Fruit fly (Drosophila melanogaster) whole organism, prepupa: ENCODE measurements around the gene CG15196.

Source experiments
- Blimp-1 ChIP-seq: fragments of 200-800 bp; sonication (Bioruptor generic); optimal IDR thresholded peaks from 3 replicates; lab custom pipeline; 2017; ENCODE audit warnings: missing biosample characterization, missing genetic modification characterization, mild to moderate bottlenecking, moderate library complexity, missing genetic modification reagents
- CG10631 ChIP-seq: fragments of 200-800 bp; sonication (Bioruptor generic); optimal IDR thresholded peaks from 2 replicates; lab custom pipeline; 2016; ENCODE audit warnings: missing biosample characterization, missing genetic modification characterization
- CG10669 ChIP-seq: fragments of 200-800 bp; sonication (Bioruptor generic); optimal IDR thresholded peaks from 3 replicates; lab custom pipeline; 2018; ENCODE audit warnings: missing biosample characterization, mild to moderate bottlenecking, missing genetic modification characterization, moderate library complexity
- CG11902 ChIP-seq: fragments of 200-800 bp; sonication (Bioruptor generic); optimal IDR thresholded peaks from 3 replicates; lab custom pipeline; 2016; ENCODE audit warnings: missing biosample characterization, missing genetic modification characterization
- CG15336 ChIP-seq: fragments of 200-800 bp; sonication (Bioruptor generic); IDR thresholded peaks from 2 replicates; pipeline ENCODE4 v1.3.6; 2022; ENCODE audit warnings: missing biosample characterization, missing genetic modification characterization
- CG1621 ChIP-seq: fragments of 200-800 bp; sonication (Bioruptor generic); optimal IDR thresholded peaks from 3 replicates; lab custom pipeline; 2018; ENCODE audit warnings: missing biosample characterization, mild to moderate bottlenecking, missing genetic modification characterization
- CG16779 ChIP-seq: fragments of 200-800 bp; sonication (Bioruptor generic); optimal IDR thresholded peaks from 3 replicates; lab custom pipeline; 2017; ENCODE audit warnings: missing biosample characterization, mild to moderate bottlenecking, missing genetic modification characterization
- CG3032 ChIP-seq: fragments of 200-800 bp; optimal IDR thresholded peaks from 2 replicates; lab custom pipeline; 2019; ENCODE audit warnings: missing biosample characterization, mild to moderate bottlenecking, missing genetic modification characterization, moderate library complexity
- CG32006 ChIP-seq: fragments of 200-800 bp; sonication (Bioruptor generic); optimal IDR thresholded peaks from 3 replicates; lab custom pipeline; 2017; ENCODE audit warnings: missing biosample characterization, mild to moderate bottlenecking, missing genetic modification characterization
- CG34406 ChIP-seq: fragments of 200-800 bp; sonication (Bioruptor generic); optimal IDR thresholded peaks from 3 replicates; lab custom pipeline; 2016; ENCODE audit warnings: missing biosample characterization, missing genetic modification characterization
- CG3919 ChIP-seq: fragments of 200-800 bp; sonication (Bioruptor generic); optimal IDR thresholded peaks from 3 replicates; lab custom pipeline; 2016; ENCODE audit warnings: missing biosample characterization, missing genetic modification characterization
- CG4318 ChIP-seq: fragments of 200-800 bp; sonication (Bioruptor generic); optimal IDR thresholded peaks from 3 replicates; lab custom pipeline; 2017; ENCODE audit warnings: missing biosample characterization, mild to moderate bottlenecking, missing genetic modification characterization
- CG6276 ChIP-seq: fragments of 200-800 bp; sonication (Bioruptor generic); optimal IDR thresholded peaks from 2 replicates; lab custom pipeline; 2017; ENCODE audit warnings: missing biosample characterization, mild to moderate bottlenecking, missing genetic modification characterization
- CG7368 ChIP-seq: fragments of 200-800 bp; sonication (Bioruptor generic); optimal IDR thresholded peaks from 3 replicates; lab custom pipeline; 2016; ENCODE audit warnings: missing biosample characterization, missing genetic modification characterization
- CG8119 ChIP-seq: fragments of 200-800 bp; sonication (Bioruptor generic); IDR thresholded peaks from 3 replicates; pipeline ENCODE4 v1.3.6; 2022; ENCODE audit warnings: missing biosample characterization, missing genetic modification characterization
- CG8319 ChIP-seq: fragments of 200-800 bp; sonication (Bioruptor generic); optimal IDR thresholded peaks from 3 replicates; lab custom pipeline; 2016; ENCODE audit warnings: missing biosample characterization, missing genetic modification characterization
- CG9139 ChIP-seq: fragments of 200-800 bp; sonication (Bioruptor generic); optimal IDR thresholded peaks from 3 replicates; lab custom pipeline; 2017; ENCODE audit warnings: missing biosample characterization, mild to moderate bottlenecking, missing genetic modification characterization
- Eip75B ChIP-seq: fragments of 200-800 bp; sonication (Bioruptor generic); optimal IDR thresholded peaks from 3 replicates; lab custom pipeline; 2016; ENCODE audit warnings: missing biosample characterization, missing genetic modification characterization
- Ets21C ChIP-seq: fragments of 200-800 bp; sonication (Bioruptor generic); optimal IDR thresholded peaks from 3 replicates; lab custom pipeline; 2016; ENCODE audit warnings: missing biosample characterization, missing genetic modification characterization
- Ets96B ChIP-seq: fragments of 200-800 bp; optimal IDR thresholded peaks from 2 replicates; lab custom pipeline; 2019; ENCODE audit warnings: missing biosample characterization, mild to moderate bottlenecking, missing genetic modification characterization, moderate library complexity
- Gug ChIP-seq: fragments of 200-800 bp; sonication (Bioruptor generic); IDR thresholded peaks from 2 replicates; pipeline ENCODE4 v1.3.6; 2022; ENCODE audit warnings: missing biosample characterization, missing genetic modification characterization
- Hr38 ChIP-seq: sonication (Bioruptor generic); optimal IDR thresholded peaks from 2 replicates; lab custom pipeline; 2016; ENCODE audit warnings: missing biosample characterization, missing genetic modification characterization
- Hr39 ChIP-seq: fragments of 200-800 bp; sonication (Bioruptor generic); optimal IDR thresholded peaks from 2 replicates; lab custom pipeline; 2016; ENCODE audit warnings: missing biosample characterization, missing genetic modification characterization
- Hr4 ChIP-seq: fragments of 200-800 bp; sonication (Bioruptor generic); optimal IDR thresholded peaks from 3 replicates; lab custom pipeline; 2016; ENCODE audit warnings: missing biosample characterization, missing genetic modification characterization
- Lpt ChIP-seq: fragments of 200-800 bp; sonication (Bioruptor generic); optimal IDR thresholded peaks from 3 replicates; lab custom pipeline; 2016; ENCODE audit warnings: missing biosample characterization, missing genetic modification characterization
- Met ChIP-seq: fragments of 200-800 bp; sonication (Bioruptor generic); optimal IDR thresholded peaks from 3 replicates; lab custom pipeline; 2016; ENCODE audit warnings: missing biosample characterization, missing genetic modification characterization
- OdsH ChIP-seq: fragments of 200-800 bp; sonication (Bioruptor generic); optimal IDR thresholded peaks from 3 replicates; lab custom pipeline; 2016; ENCODE audit warnings: missing biosample characterization, missing genetic modification characterization
- Smox ChIP-seq: fragments of 200-800 bp; sonication (Bioruptor generic); optimal IDR thresholded peaks from 3 replicates; lab custom pipeline; 2016; ENCODE audit warnings: missing biosample characterization, missing genetic modification characterization
- Sox102F ChIP-seq: fragments of 200-800 bp; sonication (Bioruptor generic); optimal IDR thresholded peaks from 2 replicates; lab custom pipeline; 2016; ENCODE audit warnings: missing biosample characterization, mild to moderate bottlenecking, missing genetic modification characterization
- Sox14 ChIP-seq: fragments of 200-800 bp; sonication (Bioruptor generic); optimal IDR thresholded peaks from 3 replicates; lab custom pipeline; 2016; ENCODE audit warnings: missing biosample characterization, missing genetic modification characterization
- Sox15 ChIP-seq: fragments of 200-800 bp; sonication (Bioruptor generic); optimal IDR thresholded peaks from 3 replicates; lab custom pipeline; 2016; ENCODE audit warnings: missing biosample characterization, missing genetic modification characterization
- cyc ChIP-seq: fragments of 200-800 bp; sonication (Bioruptor generic); optimal IDR thresholded peaks from 3 replicates; lab custom pipeline; 2016; ENCODE audit warnings: missing biosample characterization, missing genetic modification characterization
- dsx ChIP-seq: fragments of 200-800 bp; optimal IDR thresholded peaks from 3 replicates; lab custom pipeline; 2019; ENCODE audit warnings: missing biosample characterization, mild to moderate bottlenecking, missing genetic modification characterization, moderate library complexity; ENCODE audit not compliant: poor library complexity, severe bottlenecking
- eg ChIP-seq: fragments of 200-800 bp; sonication (Bioruptor generic); IDR thresholded peaks from 3 replicates; pipeline ENCODE4 v1.3.6; 2022; ENCODE audit warnings: missing biosample characterization, missing genetic modification characterization
- esn ChIP-seq: fragments of 200-800 bp; sonication (Bioruptor generic); optimal IDR thresholded peaks from 2 replicates; lab custom pipeline; 2016; ENCODE audit warnings: missing biosample characterization, mild to moderate bottlenecking, missing genetic modification characterization, moderate library complexity
- fd59A ChIP-seq: fragments of 200-800 bp; sonication (Bioruptor generic); optimal IDR thresholded peaks from 2 replicates; lab custom pipeline; 2017; ENCODE audit warnings: missing biosample characterization, mild to moderate bottlenecking, missing genetic modification characterization, missing genetic modification reagents
- fd85E ChIP-seq: fragments of 200-800 bp; sonication (Bioruptor generic); optimal IDR thresholded peaks from 3 replicates; lab custom pipeline; 2016; ENCODE audit warnings: missing biosample characterization, missing genetic modification characterization
- fkh ChIP-seq: fragments of 200-800 bp; sonication (Bioruptor generic); optimal IDR thresholded peaks from 3 replicates; lab custom pipeline; 2017; ENCODE audit warnings: missing biosample characterization, mild to moderate bottlenecking, missing genetic modification characterization, moderate library complexity
- net ChIP-seq: fragments of 200-800 bp; sonication (Bioruptor generic); optimal IDR thresholded peaks from 3 replicates; lab custom pipeline; 2016; ENCODE audit warnings: missing biosample characterization, missing genetic modification characterization
- pdm3 ChIP-seq: fragments of 200-800 bp; sonication (Bioruptor generic); optimal IDR thresholded peaks from 3 replicates; lab custom pipeline; 2016; ENCODE audit warnings: missing biosample characterization, missing genetic modification characterization
- salr ChIP-seq, 2 experiments: fragments of 200-800 bp; sonication (Bioruptor generic); optimal IDR thresholded peaks; 3 replicates each; lab custom pipeline; 2016 to 2018; ENCODE audit warnings: missing biosample characterization in 2 of 2, missing genetic modification characterization in 2 of 2, mild to moderate bottlenecking in 1 of 2
- spab ChIP-seq: fragments of 200-800 bp; sonication (Bioruptor generic); optimal IDR thresholded peaks from 2 replicates; lab custom pipeline; 2017; ENCODE audit warnings: missing biosample characterization, mild to moderate bottlenecking, missing genetic modification characterization, missing genetic modification reagents
- ss ChIP-seq, 2 experiments: fragments of 200-800 bp; sonication (Bioruptor generic); optimal IDR thresholded peaks; 2 replicates in 1 of 2; 3 replicates in 1 of 2; lab custom pipeline; 2017 to 2018; ENCODE audit warnings: mild to moderate bottlenecking in 2 of 2, missing biosample characterization in 2 of 2, missing genetic modification characterization in 2 of 2, moderate library complexity in 1 of 2
- topi ChIP-seq: fragments of 200-800 bp; sonication (Bioruptor generic); optimal IDR thresholded peaks from 3 replicates; lab custom pipeline; 2016; ENCODE audit warnings: missing biosample characterization, missing genetic modification characterization
- vri ChIP-seq: fragments of 200-800 bp; sonication (Bioruptor generic); optimal IDR thresholded peaks from 3 replicates; lab custom pipeline; 2016; ENCODE audit warnings: missing biosample characterization, mild to moderate bottlenecking, missing genetic modification characterization

The CG15196 gene

DNA sequence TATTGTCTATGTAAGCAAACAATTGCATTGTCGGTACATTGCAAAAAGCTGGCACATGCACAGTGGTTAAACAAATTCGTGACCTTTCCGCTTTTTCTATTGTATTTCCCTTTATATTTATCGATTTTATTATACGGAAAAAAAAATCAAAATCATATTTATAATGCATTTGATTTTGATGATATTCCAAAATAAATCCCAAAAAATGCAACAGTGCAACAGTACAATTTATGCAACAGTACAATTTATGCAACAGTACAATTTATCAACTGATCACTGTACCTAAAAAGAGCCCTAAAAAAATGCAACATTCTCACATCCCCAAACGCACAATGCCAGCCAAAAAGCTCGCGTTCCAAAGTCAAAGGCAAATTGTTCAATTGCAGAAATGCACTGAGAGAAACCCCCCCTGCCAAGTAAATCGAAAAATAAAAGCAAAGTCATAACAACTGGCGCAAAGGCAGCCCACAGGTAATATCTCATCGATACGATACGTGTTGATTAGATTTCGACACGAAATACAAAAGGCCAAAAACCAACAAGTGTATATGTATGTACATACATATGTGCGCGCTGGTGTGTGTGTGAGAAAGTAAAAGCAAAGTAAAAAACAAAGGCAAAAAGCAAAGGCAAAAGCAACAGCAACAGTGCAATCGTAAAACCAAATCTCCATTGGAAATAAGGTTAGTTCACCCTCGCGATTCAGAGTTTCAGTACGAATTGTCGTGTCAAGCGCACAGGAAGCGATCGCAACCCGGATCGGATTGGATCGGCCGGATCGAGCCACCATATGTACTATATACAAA, 32.3 kb downstream of the CG15196 start, which contains the start of gene Sk1 (continued):
- TF ChIP-seq CG8319 (GFP tag; lab: Kevin White, UChicago) (no peak), OdsH (GFP tag; lab: Kevin White, UChicago) (peak; percentile 14), Met (GFP tag; lab: Kevin White, UChicago) (peak; percentile 45), CG3919 (GFP tag; lab: Kevin White, UChicago) (peak; percentile 19), Blimp-1 (peak; percentile 5), CG32006 (GFP tag; lab: Kevin White, UChicago) (peak; percentile 27)

DNA sequence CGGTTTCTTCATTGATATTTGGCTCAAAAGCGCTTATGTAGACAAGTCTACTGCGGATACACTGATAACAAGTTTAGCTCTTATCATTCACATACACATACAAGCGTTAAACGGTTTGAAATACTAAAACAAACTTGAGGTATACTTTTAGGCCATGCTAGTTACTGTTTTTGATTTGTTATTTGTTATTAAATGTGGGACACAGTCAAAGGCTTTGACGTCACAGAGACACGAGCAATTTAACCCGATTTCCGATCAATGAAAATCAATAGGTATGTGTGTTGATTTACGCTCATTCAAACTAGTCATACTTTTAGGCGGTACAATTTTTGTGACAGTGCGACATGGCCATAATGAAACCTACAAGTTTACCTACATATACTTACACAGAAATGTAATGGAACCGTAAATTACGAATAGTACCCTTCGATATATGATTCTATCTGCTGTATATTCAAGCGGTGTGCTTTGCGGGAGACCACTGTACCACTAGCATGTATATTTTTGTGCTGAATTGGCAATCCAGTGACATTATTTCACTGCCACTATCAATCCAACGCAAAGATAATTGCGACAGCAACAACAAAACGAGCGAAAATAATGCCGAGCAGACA, 37.2 kb downstream of the CG15196 start:
- TF ChIP-seq CG8119 (GFP tag; lab: Robert Waterston, UW) (peak; percentile 79; the same call in 2 of the 3 replicates), ss (GFP tag; optimal IDR thresholded peaks at IDR 0.05; lab: Kevin White, UChicago) (peak in 1 of 2 experiments; percentile 59), net (peak; percentile 75), CG16779 (tag; lab: Kevin White, UChicago) (peak; percentile 66), eg (GFP tag; lab: Robert Waterston, UW) (peak; percentile 94), Smox (GFP tag; lab: Kevin White, UChicago) (peak; percentile 78), Gug (GFP tag; lab: Robert Waterston, UW) (peak; percentile 85), CG6276 (GFP tag; lab: Kevin White, UChicago) (peak; percentile 71), Hr38 (no peak), Ets21C (GFP tag; lab: Kevin White, UChicago) (peak; percentile 72), CG3919 (GFP tag; lab: Kevin White, UChicago) (peak; percentile 84), CG4318 (GFP tag; lab: Kevin White, UChicago) (peak; percentile 63), CG34406 (GFP tag; lab: Kevin White, UChicago) (peak; percentile 72), spab (GFP tag; lab: Kevin White, UChicago) (peak; percentile 39), CG15336 (GFP tag; lab: Robert Waterston, UW) (peak; percentile 80), Sox14 (peak; percentile 86), CG32006 (GFP tag; lab: Kevin White, UChicago) (peak; percentile 86), CG11902 (GFP tag; lab: Kevin White, UChicago) (peak; percentile 79), dsx (GFP tag; lab: Kevin White, UChicago) (peak; percentile 59), vri (GFP tag; lab: Kevin White, UChicago) (peak; percentile 76), Ets96B (tag; lab: Kevin White, UChicago) (peak; percentile 60), CG10669 (GFP tag; lab: Kevin White, UChicago) (peak; percentile 73), topi (GFP tag; lab: Kevin White, UChicago) (peak; percentile 80), Met (GFP tag; lab: Kevin White, UChicago) (peak; percentile 82), Hr39 (GFP tag; lab: Kevin White, UChicago) (peak; percentile 89), CG9139 (peak; percentile 21), fd85E (GFP tag; lab: Kevin White, UChicago) (peak; percentile 43), Hr4 (GFP tag; lab: Kevin White, UChicago) (peak; percentile 84), CG7368 (GFP tag; lab: Kevin White, UChicago) (peak; percentile 76), Blimp-1 (peak; percentile 26), Eip75B (GFP tag; lab: Kevin White, UChicago) (peak; percentile 42), CG10631 (GFP tag; lab: Kevin White, UChicago) (peak; percentile 73), esn (GFP tag; lab: Kevin White, UChicago) (peak; percentile 83), pdm3 (peak; percentile 89), OdsH (GFP tag; lab: Kevin White, UChicago) (peak; percentile 84), salr (GFP tag; optimal IDR thresholded peaks at IDR 0.05; lab: Kevin White, UChicago) (peak; percentile 37 to 59), cyc (GFP tag; lab: Kevin White, UChicago) (peak; percentile 86), Lpt (GFP tag; lab: Kevin White, UChicago) (peak; percentile 64), CG3032 (tag; lab: Kevin White, UChicago) (peak; percentile 61), fd59A (GFP tag; lab: Kevin White, UChicago) (peak; percentile 59), CG1621 (peak; percentile 72), CG8319 (GFP tag; lab: Kevin White, UChicago) (peak; percentile 74), Sox102F (GFP tag; lab: Kevin White, UChicago) (peak; percentile 77), fkh (peak; percentile 52), Sox15 (peak; percentile 75)
